Worm (Caenorhabditis elegans) whole organism, young adult: ENCODE data around the gene srw-117.

Experiments
- F10E7.11 ChIP-seq: sonication (generic microtip); optimal IDR thresholded peaks from 2 replicates; lab custom pipeline; 2017; ENCODE audit warnings: mild to moderate bottlenecking, missing genetic modification characterization, moderate library complexity, missing compliant biosample characterization
- rpc-1 ChIP-seq, 2 experiments: fragments of 150-350 bp in 1 of 2; sonication (generic microtip) in 1 of 2; optimal IDR thresholded peaks; 2 replicates each; lab custom pipeline; 2014 to 2018; ENCODE audit warnings: missing biosample characterization in 1 of 2, missing genetic modification characterization in 1 of 2, missing genetic modification reagents in 1 of 2, missing genotype in 1 of 2
- ztf-25 ChIP-seq: fragments of 200-800 bp; sonication (Bioruptor generic); IDR thresholded peaks from 2 replicates; pipeline ENCODE4 v1.3.6; 2022; ENCODE audit warnings: missing genetic modification reagents, missing genetic modification characterization, missing compliant biosample characterization

- TF ChIP-seq rpc-1 (optimal IDR thresholded peaks at IDR 0.05; lab: Kevin White, UChicago): no peak
- TF ChIP-seq rpc-1 (tag; optimal IDR thresholded peaks at IDR 0.05; lab: Kevin White, UChicago): no peak
- TF ChIP-seq F10E7.11 (tag; lab: Kevin White, UChicago): no peak
- TF ChIP-seq ztf-25 (GFP tag; lab: Robert Waterston, UW): no peak
Observed at ce11 chrV:2993816-2994215, 10.6 kb upstream of the srw-117 start, which contains the start of gene srw-115.
